Fruit fly (Drosophila melanogaster) S2 (cell line): ENCODE results near the gene arm.

Source experiments
- CG8478 ChIP-seq: fragments of >200 bp; optimal IDR thresholded peaks from 2 replicates; lab custom pipeline; 2018
- CTCF ChIP-seq, 2 experiments: fragments of >200 bp; optimal IDR thresholded peaks; 2 replicates each; lab custom pipeline; 2018

dm6 chrX:1854873-1855272 is 45.6 kb downstream of the arm start:
- TF ChIP-seq CG8478 (lab: Kevin White, UChicago) (no peak), CTCF (optimal IDR thresholded peaks at IDR 0.05; lab: Kevin White, UChicago) (no peak)
